Fruit fly (Drosophila melanogaster) whole organism, wandering third instar larva: ENCODE measurements around the gene Tbca.

Experiments
- Abd-B ChIP-seq: fragments of >200 bp; optimal IDR thresholded peaks from 2 replicates; lab custom pipeline; 2017; ENCODE audit warnings: missing biosample characterization, missing genetic modification characterization
- CG9705 ChIP-seq: fragments of 200-800 bp; sonication (Bioruptor generic); optimal IDR thresholded peaks from 2 replicates; lab custom pipeline; 2018; ENCODE audit warnings: missing biosample characterization, mild to moderate bottlenecking, missing genetic modification characterization
- CrebA ChIP-seq: fragments of 200-800 bp; sonication (Bioruptor generic); optimal IDR thresholded peaks from 2 replicates; lab custom pipeline; 2016; ENCODE audit warnings: missing biosample characterization, mild to moderate bottlenecking, missing genetic modification characterization, borderline replicate concordance
- Dif ChIP-seq: fragments of 200-275, 200-300 bp; sonication (Bioruptor generic); optimal IDR thresholded peaks from 2 replicates; lab custom pipeline; 2018; ENCODE audit warnings: missing biosample characterization, missing genetic modification characterization; ENCODE audit not compliant: partially characterized antibody
- GATAd ChIP-seq: sonication (Bioruptor generic); optimal IDR thresholded peaks from 2 replicates; lab custom pipeline; 2016; ENCODE audit warnings: missing biosample characterization, missing genetic modification characterization
- HLH106 ChIP-seq: fragments of 200-800 bp; optimal IDR thresholded peaks from 3 replicates; lab custom pipeline; 2019; ENCODE audit warnings: missing biosample characterization, mild to moderate bottlenecking, missing genetic modification characterization, moderate library complexity
- Hnf4 ChIP-seq: fragments of 200-800 bp; sonication (Bioruptor generic); optimal IDR thresholded peaks from 2 replicates; lab custom pipeline; 2016; ENCODE audit warnings: missing biosample characterization, mild to moderate bottlenecking, missing genetic modification characterization
- Hr78 ChIP-seq: fragments of >200 bp; optimal IDR thresholded peaks from 2 replicates; lab custom pipeline; 2017; ENCODE audit warnings: missing biosample characterization, missing genetic modification characterization
- Hr83 ChIP-seq: fragments of 200-300 bp; sonication (Bioruptor generic); optimal IDR thresholded peaks from 2 replicates; lab custom pipeline; 2016; ENCODE audit warnings: missing biosample characterization, mild to moderate bottlenecking, missing genetic modification characterization, moderate library complexity; ENCODE audit not compliant: poor library complexity, severe bottlenecking
- Jra ChIP-seq: sonication (Bioruptor generic); optimal IDR thresholded peaks from 2 replicates; lab custom pipeline; 2016; ENCODE audit warnings: missing biosample characterization, missing genetic modification characterization
- Myc ChIP-seq: fragments of >200 bp; optimal IDR thresholded peaks from 2 replicates; lab custom pipeline; 2017
- N ChIP-seq: fragments of >200 bp; optimal IDR thresholded peaks from 2 replicates; lab custom pipeline; 2018; ENCODE audit warnings: missing biosample characterization, missing external identifiers, missing genetic modification characterization
- OdsH ChIP-seq: fragments of 200-800 bp; sonication (Bioruptor generic); optimal IDR thresholded peaks from 2 replicates; lab custom pipeline; 2016; ENCODE audit warnings: missing biosample characterization, mild to moderate bottlenecking, missing genetic modification characterization
- Sp1 ChIP-seq: fragments of 200-800 bp; sonication (Bioruptor generic); optimal IDR thresholded peaks from 3 replicates; lab custom pipeline; 2019; ENCODE audit warnings: missing biosample characterization, mild to moderate bottlenecking, missing genetic modification characterization, moderate library complexity
- Vsx2 ChIP-seq: fragments of 200-300, 225-300 bp; sonication (Bioruptor generic); optimal IDR thresholded peaks from 2 replicates; lab custom pipeline; 2018; ENCODE audit warnings: missing biosample characterization, missing genetic modification characterization; ENCODE audit not compliant: partially characterized antibody
- br ChIP-seq: fragments of 200-800 bp; sonication (Bioruptor generic); optimal IDR thresholded peaks from 2 replicates; lab custom pipeline; 2016; ENCODE audit warnings: missing biosample characterization, missing genetic modification characterization
- brk ChIP-seq: fragments of 200-800 bp; sonication (Bioruptor generic); optimal IDR thresholded peaks from 2 replicates; lab custom pipeline; 2016; ENCODE audit warnings: missing biosample characterization, mild to moderate bottlenecking, missing genetic modification characterization
- dl ChIP-seq, 2 experiments: fragments of 175-275, 200-275 bp in 1 of 2; fragments of 200-275 bp in 1 of 2; sonication (Bioruptor generic); optimal IDR thresholded peaks; lab custom pipeline; 2018; ENCODE audit warnings: mild to moderate bottlenecking in 2 of 2, missing biosample characterization in 2 of 2, missing genetic modification characterization in 2 of 2, moderate library complexity in 2 of 2; ENCODE audit not compliant: partially characterized antibody in 2 of 2, insufficient read depth in 1 of 2
- dmrt93B ChIP-seq: fragments of 200-800 bp; sonication (Bioruptor generic); optimal IDR thresholded peaks from 2 replicates; lab custom pipeline; 2018; ENCODE audit warnings: missing biosample characterization, mild to moderate bottlenecking, missing genetic modification characterization
- dsf ChIP-seq: sonication (Bioruptor generic); optimal IDR thresholded peaks from 2 replicates; lab custom pipeline; 2016; ENCODE audit warnings: missing biosample characterization, missing genetic modification characterization, borderline replicate concordance
- ey ChIP-seq: fragments of 200-800 bp; sonication (Bioruptor generic); optimal IDR thresholded peaks from 2 replicates; lab custom pipeline; 2016; ENCODE audit warnings: missing biosample characterization, missing genetic modification characterization
- foxo ChIP-seq, 2 experiments: fragments of 200-800 bp; sonication (Bioruptor generic); optimal IDR thresholded peaks; 2 replicates in 1 of 2; 3 replicates in 1 of 2; lab custom pipeline; 2016 to 2017; ENCODE audit warnings: missing biosample characterization in 2 of 2, missing genetic modification characterization in 2 of 2
- fru ChIP-seq: fragments of 200-800 bp; sonication (Bioruptor generic); optimal IDR thresholded peaks from 3 replicates; lab custom pipeline; 2016; ENCODE audit warnings: missing biosample characterization, mild to moderate bottlenecking, missing genetic modification characterization
- h ChIP-seq: fragments of 200-800 bp; sonication (Bioruptor generic); optimal IDR thresholded peaks from 3 replicates; lab custom pipeline; 2016; ENCODE audit warnings: missing biosample characterization, mild to moderate bottlenecking, missing genetic modification characterization
- jim ChIP-seq: fragments of 175-275, 200-325 bp; sonication (Bioruptor generic); optimal IDR thresholded peaks from 2 replicates; lab custom pipeline; 2016; ENCODE audit warnings: missing biosample characterization, mild to moderate bottlenecking, missing genetic modification characterization
- lola ChIP-seq: fragments of >200 bp; optimal IDR thresholded peaks from 2 replicates; lab custom pipeline; 2017; ENCODE audit warnings: missing biosample characterization, missing genetic modification characterization
- pan ChIP-seq: fragments of >200 bp; optimal IDR thresholded peaks from 2 replicates; lab custom pipeline; 2017
- sage ChIP-seq: fragments of 200-800 bp; sonication (Bioruptor generic); optimal IDR thresholded peaks from 2 replicates; lab custom pipeline; 2016; ENCODE audit warnings: missing biosample characterization, mild to moderate bottlenecking, missing genetic modification characterization
- sv ChIP-seq: fragments of 200-800 bp; sonication (Bioruptor generic); optimal IDR thresholded peaks from 3 replicates; lab custom pipeline; 2016; ENCODE audit warnings: missing biosample characterization, missing genetic modification characterization
- tai ChIP-seq: sonication (Bioruptor generic); optimal IDR thresholded peaks from 2 replicates; lab custom pipeline; 2016; ENCODE audit warnings: missing biosample characterization, missing genetic modification characterization
- usp ChIP-seq: fragments of >200 bp; optimal IDR thresholded peaks from 2 replicates; lab custom pipeline; 2017; ENCODE audit warnings: missing biosample characterization, missing genetic modification characterization

Tbca gene

dm6 chr3R:31718967-31719366, 24.3 kb upstream of the Tbca start:
- no peak for TF ChIP-seq lola (GFP tag; lab: Kevin White, UChicago)
- no peak for TF ChIP-seq jim (GFP tag; lab: Kevin White, UChicago)
- TF ChIP-seq foxo (GFP tag; optimal IDR thresholded peaks at IDR 0.05; lab: Kevin White, UChicago): no peak

- TF ChIP-seq dsf (GFP tag; lab: Kevin White, UChicago) (no peak), fru (GFP tag; lab: Kevin White, UChicago) (no peak), Hnf4 (GFP tag; lab: Kevin White, UChicago) (no peak)
Observed at dm6 chr3R:31719497-31719896, 23.8 kb upstream of the Tbca start.

dm6 chr3R:31720112-31720511, 23.2 kb upstream of the Tbca start:
- TF ChIP-seq ey (GFP tag; lab: Kevin White, UChicago) (no peak), pan (lab: Kevin White, UChicago) (no peak), N (GFP tag; lab: Kevin White, UChicago) (no peak), br (GFP tag; lab: Kevin White, UChicago) (no peak), Hr83 (GFP tag; lab: Kevin White, UChicago) (no peak), brk (GFP tag; lab: Kevin White, UChicago) (no peak), Hnf4 (GFP tag; lab: Kevin White, UChicago) (no peak), CG9705 (GFP tag; lab: Kevin White, UChicago) (no peak), GATAd (no peak)

dm6 chr3R:31721466-31721865, 21.8 kb upstream of the Tbca start:
- TF ChIP-seq br (GFP tag; lab: Kevin White, UChicago): no peak
- TF ChIP-seq dl (GFP tag; optimal IDR thresholded peaks at IDR 0.05; lab: Kevin White, UChicago; ENCODE audit: insufficient read depth in 1 of 2, partially characterized antibody in 2 of 2): no peak
- TF ChIP-seq tai (GFP tag; lab: Kevin White, UChicago): no peak
- TF ChIP-seq Sp1: no peak
- no peak for TF ChIP-seq h
- TF ChIP-seq N (GFP tag; lab: Kevin White, UChicago): no peak
- TF ChIP-seq usp (GFP tag; lab: Kevin White, UChicago): no peak
- no peak for TF ChIP-seq Hnf4 (GFP tag; lab: Kevin White, UChicago)
- TF ChIP-seq sv (GFP tag; lab: Kevin White, UChicago): no peak
- no peak for TF ChIP-seq sage (GFP tag; lab: Kevin White, UChicago)
- TF ChIP-seq Abd-B (GFP tag; lab: Kevin White, UChicago): no peak
- TF ChIP-seq OdsH (GFP tag; lab: Kevin White, UChicago): no peak
- TF ChIP-seq CG9705 (GFP tag; lab: Kevin White, UChicago): no peak
- no peak for TF ChIP-seq fru (GFP tag; lab: Kevin White, UChicago)
- TF ChIP-seq pan (lab: Kevin White, UChicago): no peak

dm6 chr3R:31721958-31722357, 21.3 kb upstream of the Tbca start:
- TF ChIP-seq Dif (GFP tag; lab: Kevin White, UChicago) (peak; percentile 14), dmrt93B (GFP tag; lab: Kevin White, UChicago) (no peak), Abd-B (GFP tag; lab: Kevin White, UChicago) (no peak), Vsx2 (GFP tag; lab: Kevin White, UChicago) (no peak), tai (GFP tag; lab: Kevin White, UChicago) (no peak), br (GFP tag; lab: Kevin White, UChicago) (no peak), sage (GFP tag; lab: Kevin White, UChicago) (no peak), lola (GFP tag; lab: Kevin White, UChicago) (no peak), Hr83 (GFP tag; lab: Kevin White, UChicago) (peak; percentile 0), HLH106 (tag; lab: Kevin White, UChicago) (no peak), CrebA (GFP tag; lab: Kevin White, UChicago) (no peak), pan (lab: Kevin White, UChicago) (no peak), fru (GFP tag; lab: Kevin White, UChicago) (no peak), Hnf4 (GFP tag; lab: Kevin White, UChicago) (no peak), dl (GFP tag; optimal IDR thresholded peaks at IDR 0.05; lab: Kevin White, UChicago; ENCODE audit: insufficient read depth in 1 of 2, partially characterized antibody in 2 of 2) (peak in 1 of 2 experiments; percentile 20), brk (GFP tag; lab: Kevin White, UChicago) (no peak), CG9705 (GFP tag; lab: Kevin White, UChicago) (no peak), Myc (no peak), Jra (no peak), OdsH (GFP tag; lab: Kevin White, UChicago) (no peak), Hr78 (no peak), foxo (GFP tag; optimal IDR thresholded peaks at IDR 0.05; lab: Kevin White, UChicago) (no peak)
